Worm (Caenorhabditis elegans): ENCODE results near the gene C14C11.4.

DNA sequence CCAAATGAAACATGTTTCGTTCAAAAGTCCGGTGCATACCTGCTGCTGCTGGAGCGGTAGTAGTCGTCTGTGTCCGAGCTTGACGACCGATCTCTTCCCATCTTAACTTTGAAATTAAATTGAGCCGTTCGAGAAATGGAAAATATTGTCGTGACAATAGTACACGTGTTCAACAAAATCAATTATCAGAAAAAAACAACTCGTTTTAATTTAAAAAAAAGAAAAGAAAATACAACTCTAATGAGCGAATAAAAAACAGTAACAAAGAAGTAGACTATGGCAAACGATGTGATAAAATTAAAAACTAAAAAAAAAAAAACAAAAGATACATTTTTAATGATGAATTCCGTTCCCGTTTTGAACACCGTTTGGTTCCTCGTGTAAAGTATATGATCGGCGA is 35.1 kb downstream of the C14C11.4 start, which contains the start of gene prp-39:
- no peak for TF ChIP-seq nhr-77 (tag; optimal IDR thresholded peaks at IDR 0.05)
- no peak for TF ChIP-seq ztf-4 (tag; optimal IDR thresholded peaks at IDR 0.05)
- TF ChIP-seq isw-1 (GFP tag; IDR thresholded peaks at IDR 0.05): no peak
- no peak for TF ChIP-seq pqm-1 (tag; optimal IDR thresholded peaks at IDR 0.05)
- TF ChIP-seq rnt-1 (tag; optimal IDR thresholded peaks at IDR 0.05): no peak
- no peak for TF ChIP-seq lin-13 (GFP tag; optimal IDR thresholded peaks at IDR 0.05)
- TF ChIP-seq sox-4 (tag; optimal IDR thresholded peaks at IDR 0.05): no peak
- TF ChIP-seq lin-35 (GFP tag; optimal IDR thresholded peaks at IDR 0.05): no peak
- no peak for TF ChIP-seq unc-86 (tag; optimal IDR thresholded peaks at IDR 0.05)
- no peak for TF ChIP-seq nhr-12 (tag; optimal IDR thresholded peaks at IDR 0.05)

Data from whole organism, L1 larva.